Worm (Caenorhabditis elegans) whole organism, L4 larva: ENCODE measurements around the gene ZK488.5.

Experiments
- F10B5.3 ChIP-seq: sonication (generic microtip); optimal IDR thresholded peaks from 2 replicates; lab custom pipeline; 2016; ENCODE audit warnings: mild to moderate bottlenecking, missing genetic modification characterization, missing compliant biosample characterization
- F26F4.8 ChIP-seq: fragments of 200-800 bp; sonication (Bioruptor generic); conservative IDR thresholded peaks from 2 replicates; pipeline ENCODE4 v1.3.6; 2022; ENCODE audit warnings: missing genetic modification characterization, missing compliant biosample characterization
- F37D6.2 ChIP-seq: sonication (generic microtip); optimal IDR thresholded peaks from 2 replicates; lab custom pipeline; 2016; ENCODE audit warnings: mild to moderate bottlenecking, missing genetic modification characterization, missing compliant biosample characterization
- F44E2.7 ChIP-seq: fragments of 200-800 bp; sonication (Bioruptor generic); IDR thresholded peaks from 2 replicates; pipeline ENCODE4 v2.1.2; 2022; ENCODE audit warnings: missing genetic modification characterization, missing compliant biosample characterization
- ZK337.2 ChIP-seq: fragments of 200-800 bp; sonication (Bioruptor generic); IDR thresholded peaks from 2 replicates; pipeline ENCODE4 v1.3.6; 2022; ENCODE audit warnings: missing genetic modification reagents, missing genetic modification characterization, missing compliant biosample characterization
- aha-1 ChIP-seq: fragments of 150-350 bp; peaks from one replicate; lab custom pipeline; 2014; ENCODE audit warnings: missing biosample characterization, missing genetic modification characterization
- aly-2 ChIP-seq: sonication (generic microtip); optimal IDR thresholded peaks from 2 replicates; lab custom pipeline; 2018; ENCODE audit warnings: missing biosample characterization, missing genetic modification characterization
- arid-1 ChIP-seq: fragments of 200-800 bp; sonication (Bioruptor generic); conservative IDR thresholded peaks from 2 replicates; pipeline ENCODE4 v1.3.6; 2022; ENCODE audit warnings: missing genetic modification reagents, missing genetic modification characterization, missing compliant biosample characterization
- ceh-28 ChIP-seq: fragments of 150-350 bp; optimal IDR thresholded peaks from 2 replicates; lab custom pipeline; 2014; ENCODE audit warnings: missing biosample characterization, missing genetic modification reagents, missing genetic modification characterization
- ceh-82 ChIP-seq: sonication (generic microtip); optimal IDR thresholded peaks from 2 replicates; lab custom pipeline; 2017; ENCODE audit warnings: missing biosample characterization, missing genetic modification characterization
- ctbp-1 ChIP-seq: fragments of 200-800 bp; sonication (Bioruptor generic); IDR thresholded peaks from 2 replicates; pipeline ENCODE4 v1.3.6; 2022; ENCODE audit warnings: missing genetic modification reagents, missing genetic modification characterization, missing compliant biosample characterization
- dmd-8 ChIP-seq: fragments of 200-800 bp; sonication (Bioruptor generic); IDR thresholded peaks from 2 replicates; pipeline ENCODE4 v1.3.6; 2022; ENCODE audit warnings: missing genetic modification characterization, missing compliant biosample characterization
- gei-8 ChIP-seq: fragments of 200-800 bp; sonication (Bioruptor generic); optimal IDR thresholded peaks from 2 replicates; lab custom pipeline; 2018; ENCODE audit warnings: mild to moderate bottlenecking, missing genetic modification characterization, missing compliant biosample characterization
- jun-1 ChIP-seq: fragments of 150-350 bp; optimal IDR thresholded peaks from 2 replicates; lab custom pipeline; 2014; ENCODE audit warnings: missing biosample characterization, missing genetic modification reagents, missing genetic modification characterization
- lin-15B ChIP-seq: fragments of 150-350 bp; sonication (generic microtip); optimal IDR thresholded peaks from 3 replicates; lab custom pipeline; 2014; ENCODE audit warnings: missing biosample characterization, missing genetic modification characterization
- lin-38 ChIP-seq: fragments of 200-800 bp; sonication (Bioruptor generic); IDR thresholded peaks from 2 replicates; pipeline ENCODE4 v1.3.6; 2022; ENCODE audit warnings: missing genetic modification reagents, missing genetic modification characterization, missing compliant biosample characterization
- lsy-2 ChIP-seq, 2 experiments: fragments of 150-350 bp in 1 of 2; sonication (generic microtip) in 1 of 2; optimal IDR thresholded peaks; 2 replicates each; lab custom pipeline; 2014 to 2017; ENCODE audit warnings: missing biosample characterization in 2 of 2, missing genetic modification characterization in 2 of 2
- madf-5 ChIP-seq, 2 experiments: fragments of 200-800 bp; sonication (Bioruptor generic); IDR thresholded peaks; 2 replicates each; pipeline ENCODE4 v1.3.6; 2022; ENCODE audit warnings: missing compliant biosample characterization in 2 of 2, missing genetic modification characterization in 2 of 2
- mdl-1 ChIP-seq, 2 experiments: fragments of 150-350 bp in 1 of 2; sonication (generic microtip) in 1 of 2; optimal IDR thresholded peaks; 2 replicates each; lab custom pipeline; 2014 to 2017; ENCODE audit warnings: missing biosample characterization in 2 of 2, missing genetic modification characterization in 2 of 2
- mep-1 ChIP-seq: fragments of 150-350 bp; sonication (generic microtip); optimal IDR thresholded peaks from 3 replicates; lab custom pipeline; 2014; ENCODE audit warnings: missing biosample characterization, missing genetic modification characterization
- nhr-10 ChIP-seq: fragments of 150-350 bp; optimal IDR thresholded peaks from 2 replicates; lab custom pipeline; 2014; ENCODE audit warnings: missing biosample characterization, missing genetic modification characterization
- nhr-11 ChIP-seq: fragments of 150-350 bp; optimal IDR thresholded peaks from 2 replicates; lab custom pipeline; 2014; ENCODE audit warnings: missing biosample characterization, missing genetic modification characterization
- nhr-25 ChIP-seq: sonication (generic microtip); optimal IDR thresholded peaks from 2 replicates; lab custom pipeline; 2017; ENCODE audit warnings: missing genetic modification characterization, mild to moderate bottlenecking, missing compliant biosample characterization, antibody characterized with exemption, moderate library complexity, borderline replicate concordance; ENCODE audit not compliant: insufficient read depth
- nhr-28 ChIP-seq: fragments of 150-350 bp; optimal IDR thresholded peaks from 2 replicates; lab custom pipeline; 2014; ENCODE audit warnings: missing biosample characterization, missing genetic modification characterization
- nhr-41 ChIP-seq: fragments of 200-800 bp; sonication (Bioruptor generic); IDR thresholded peaks from 2 replicates; pipeline ENCODE4 v1.3.6; 2022; ENCODE audit warnings: missing genetic modification reagents, missing genetic modification characterization, missing compliant biosample characterization
- nhr-48 ChIP-seq: sonication (generic microtip); optimal IDR thresholded peaks from 2 replicates; lab custom pipeline; 2016; ENCODE audit warnings: mild to moderate bottlenecking, missing genetic modification characterization, missing compliant biosample characterization
- nhr-76 ChIP-seq: fragments of 150-350 bp; optimal IDR thresholded peaks from 2 replicates; lab custom pipeline; 2014; ENCODE audit warnings: missing biosample characterization, missing genetic modification characterization
- php-3 ChIP-seq: fragments of 200-800 bp; sonication (Bioruptor generic); IDR thresholded peaks from 2 replicates; pipeline ENCODE4 v1.3.6; 2022; ENCODE audit warnings: missing genetic modification reagents, missing genetic modification characterization, missing compliant biosample characterization
- saeg-2 ChIP-seq: fragments of 200-800 bp; sonication (Bioruptor generic); IDR thresholded peaks from 2 replicates; pipeline ENCODE4 v1.3.6; 2022; ENCODE audit warnings: missing genetic modification reagents, missing genetic modification characterization, missing compliant biosample characterization
- skn-1 ChIP-seq: fragments of 150-350 bp; optimal IDR thresholded peaks from 2 replicates; lab custom pipeline; 2014; ENCODE audit warnings: missing biosample characterization, missing genetic modification characterization
- snpc-1.2 ChIP-seq: fragments of 200-800 bp; sonication (Bioruptor generic); IDR thresholded peaks from 2 replicates; pipeline ENCODE4 v1.3.6; 2022; ENCODE audit warnings: missing genetic modification reagents, missing genetic modification characterization, missing compliant biosample characterization
- unc-62 ChIP-seq, 3 experiments: fragments of 150-350 bp in 1 of 3; sonication (generic microtip); optimal IDR thresholded peaks in 2 of 3; peaks in 1 of 3; 1 replicate in 1 of 3; 2 replicates in 2 of 3; lab custom pipeline; 2014 to 2017; ENCODE audit warnings: missing biosample characterization in 3 of 3, missing genetic modification characterization in 3 of 3, missing genetic modification reagents in 3 of 3, missing genotype in 1 of 3
- vab-7 ChIP-seq: fragments of 200-800 bp; sonication (Bioruptor generic); IDR thresholded peaks from 2 replicates; pipeline ENCODE4 v1.3.6; 2022; ENCODE audit warnings: missing genetic modification reagents, missing genetic modification characterization, missing compliant biosample characterization

The ZK488.5 gene

DNA sequence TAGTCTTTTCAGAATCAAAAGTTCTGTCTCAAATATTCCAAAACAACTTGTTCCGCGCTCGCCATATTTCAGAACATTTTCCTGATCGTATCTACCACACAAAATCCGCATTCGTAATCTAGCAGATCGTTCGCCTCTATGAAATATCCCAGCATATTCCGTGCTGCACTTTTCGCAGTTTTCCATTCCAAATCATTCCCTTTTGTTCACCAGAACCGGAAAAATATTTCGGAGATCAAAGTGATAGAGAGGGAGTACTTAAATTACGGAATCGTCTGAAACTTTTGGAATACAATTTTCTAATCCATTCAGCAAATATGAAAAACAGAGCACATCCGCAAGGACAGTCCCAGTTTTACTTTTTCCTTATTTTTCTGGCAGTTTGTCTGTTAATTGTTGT is 5.2 kb upstream of the ZK488.5 start, which contains the start of gene K06H6.1:
K06H6.1 (plus strand) TSS at position 301 of the 400 bp plus-strand sequence.
- peak in 1 of 2 experiments; percentile 40 for TF ChIP-seq unc-62 (GFP tag; optimal IDR thresholded peaks at IDR 0.05 in 1 of 2; lab: Kevin White, UChicago)
- no peak for TF ChIP-seq unc-62 (tag; optimal IDR thresholded peaks at IDR 0.05; lab: Kevin White, UChicago)
- TF ChIP-seq dmd-8 (GFP tag; lab: Robert Waterston, UW) = no peak
- TF ChIP-seq, all 104 proteins: peak for 1

DNA sequence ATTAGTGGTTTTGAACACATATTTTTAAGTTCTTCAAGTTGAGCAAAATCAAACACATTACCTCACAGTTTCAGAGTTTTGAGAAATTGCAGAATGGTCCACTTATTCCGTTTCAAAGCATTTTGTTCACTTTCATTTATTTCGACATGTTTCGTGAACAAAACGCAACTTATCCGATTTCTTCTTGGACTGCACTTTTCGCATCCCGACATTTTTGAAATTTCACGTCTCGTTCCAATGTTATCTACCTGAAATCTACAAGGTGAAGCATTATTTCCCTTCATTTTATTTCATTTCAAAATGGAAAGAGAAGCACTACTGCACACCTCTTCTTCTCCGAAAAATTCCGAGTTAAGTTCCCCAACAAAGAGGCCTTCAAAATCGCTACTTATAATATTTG is 2.9 kb upstream of the ZK488.5 start, which contains the start of gene ZK488.6:
ZK488.6 (plus strand) TSS at position 301 of the 400 bp plus-strand sequence.
- TF ChIP-seq arid-1 (no peak), skn-1 (tag; lab: Kevin White, UChicago) (no peak), vab-7 (GFP tag; lab: Robert Waterston, UW) (no peak), nhr-76 (tag; lab: Kevin White, UChicago) (no peak), ZK337.2 (no peak), lin-38 (GFP tag; lab: Robert Waterston, UW) (no peak), jun-1 (tag; lab: Kevin White, UChicago) (no peak), F37D6.2 (tag; lab: Kevin White, UChicago) (no peak), F10B5.3 (tag; lab: Kevin White, UChicago) (no peak)
- TF ChIP-seq, all 104 proteins: peak for 0

DNA sequence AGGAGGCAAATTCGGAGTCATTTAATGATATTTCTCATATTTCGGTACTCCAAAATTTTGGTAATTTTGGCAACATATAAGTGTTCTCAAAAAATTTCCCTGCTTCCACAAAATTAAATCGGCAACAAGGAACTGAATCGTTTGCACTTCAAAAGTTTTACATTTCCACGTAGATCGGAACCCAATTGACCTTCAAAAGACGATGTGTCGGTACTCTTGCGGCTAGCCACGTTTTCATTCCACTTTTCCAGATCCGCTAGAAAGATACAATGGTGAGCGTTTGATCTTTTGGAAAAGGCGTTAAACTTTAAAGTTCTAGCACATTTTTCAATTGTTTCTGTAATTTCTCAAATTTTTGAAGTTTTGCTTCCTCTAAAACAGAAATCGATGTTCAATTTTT is 3.9 kb downstream of the ZK488.5 start:
- no peak for TF ChIP-seq aly-2 (tag; lab: Kevin White, UChicago)
- TF ChIP-seq nhr-28 = no peak
- TF ChIP-seq nhr-10 (tag; lab: Kevin White, UChicago) = no peak
- TF ChIP-seq nhr-48 (tag; lab: Kevin White, UChicago) = no peak
- TF ChIP-seq mdl-1 (tag; optimal IDR thresholded peaks at IDR 0.05; lab: Kevin White, UChicago) = no peak
- no peak for TF ChIP-seq ceh-28 (tag; lab: Kevin White, UChicago)
- TF ChIP-seq skn-1 (tag; lab: Kevin White, UChicago) = no peak
- TF ChIP-seq ctbp-1 (GFP tag; lab: Robert Waterston, UW) = no peak
- no peak for TF ChIP-seq nhr-11 (tag; lab: Kevin White, UChicago)

DNA sequence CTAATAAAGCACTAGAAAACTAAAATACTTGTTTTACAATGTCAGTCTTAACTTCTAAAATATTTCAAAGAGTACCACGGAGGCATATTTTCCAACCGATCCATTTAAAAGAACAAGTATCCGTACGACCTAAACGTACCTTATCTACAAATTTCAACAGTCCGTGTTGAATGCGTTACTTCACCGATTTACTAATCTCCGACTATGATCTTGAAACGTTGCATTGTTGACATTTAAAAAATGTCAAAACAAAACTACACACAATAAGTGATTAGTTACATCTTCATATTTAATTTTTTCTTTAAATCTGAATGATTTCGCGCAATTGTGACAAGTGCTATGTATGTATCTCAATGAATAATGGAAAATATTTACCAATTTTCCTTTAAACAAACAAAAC is 4.8 kb downstream of the ZK488.5 start:
- no peak for TF ChIP-seq aly-2 (tag; lab: Kevin White, UChicago)
- TF ChIP-seq ctbp-1 (GFP tag; lab: Robert Waterston, UW) = no peak
- no peak for TF ChIP-seq saeg-2 (GFP tag; lab: Robert Waterston, UW)
- TF ChIP-seq snpc-1.2 (GFP tag; lab: Robert Waterston, UW) = no peak
- no peak for TF ChIP-seq lsy-2 (tag; optimal IDR thresholded peaks at IDR 0.05; lab: Kevin White, UChicago)
- TF ChIP-seq lin-15B (tag; lab: Kevin White, UChicago) = no peak
- TF ChIP-seq mep-1 (tag; lab: Kevin White, UChicago) = no peak
- TF ChIP-seq ceh-82 = no peak
- no peak for TF ChIP-seq F26F4.8
- no peak for TF ChIP-seq php-3
- no peak for TF ChIP-seq nhr-41
- TF ChIP-seq F44E2.7 (GFP tag; lab: Robert Waterston, UW) = no peak
- no peak for TF ChIP-seq gei-8 (GFP tag; lab: Kevin White, UChicago)
- TF ChIP-seq nhr-25 = no peak

DNA sequence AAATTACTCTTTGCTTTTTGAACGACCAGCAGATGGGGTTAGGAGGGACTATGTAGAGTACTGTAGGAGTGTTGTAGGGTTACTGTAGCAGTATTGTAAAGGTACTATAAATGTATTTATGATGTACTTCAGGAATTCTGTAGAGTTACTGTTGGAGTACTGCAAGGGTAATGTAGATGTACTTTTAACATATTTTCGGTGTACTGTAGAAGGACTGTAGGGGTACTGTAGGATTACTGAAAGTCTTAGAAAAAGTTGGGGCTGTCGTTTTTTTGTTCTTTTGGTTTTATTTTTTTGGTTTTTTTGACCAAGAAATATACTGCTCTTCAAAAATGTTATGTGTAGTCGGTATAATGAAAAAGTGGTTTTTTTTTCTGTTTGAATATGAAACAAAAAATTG is 5.6 kb downstream of the ZK488.5 start:
- TF ChIP-seq unc-62 (GFP tag; optimal IDR thresholded peaks at IDR 0.05 in 1 of 2; lab: Kevin White, UChicago) (peak in 1 of 2 experiments; percentile 92), unc-62 (tag; optimal IDR thresholded peaks at IDR 0.05; lab: Kevin White, UChicago) (no peak), aha-1 (tag; lab: Kevin White, UChicago) (peak; percentile 41), lsy-2 (tag; optimal IDR thresholded peaks at IDR 0.05; lab: Kevin White, UChicago) (no peak), nhr-10 (tag; lab: Kevin White, UChicago) (no peak), vab-7 (GFP tag; lab: Robert Waterston, UW) (no peak), madf-5 (GFP tag; IDR thresholded peaks at IDR 0.05; lab: Robert Waterston, UW) (no peak)
